Worm (Caenorhabditis elegans) whole organism, L1 larva: ENCODE results near the gene lips-5.

Source experiments
- C16A3.4 ChIP-seq: fragments of 150-350 bp; optimal IDR thresholded peaks from 2 replicates; lab custom pipeline; 2014; ENCODE audit warnings: missing biosample characterization, missing genetic modification characterization
- C34B4.2 ChIP-seq: sonication (generic microtip); optimal IDR thresholded peaks from 2 replicates; lab custom pipeline; 2017; ENCODE audit warnings: mild to moderate bottlenecking, missing genetic modification characterization, missing compliant biosample characterization
- aha-1 ChIP-seq: fragments of 150-350 bp; optimal IDR thresholded peaks from 2 replicates; lab custom pipeline; 2014; ENCODE audit warnings: missing biosample characterization, missing genetic modification characterization
- aly-2 ChIP-seq: fragments of 150-350 bp; optimal IDR thresholded peaks from 2 replicates; lab custom pipeline; 2014; ENCODE audit warnings: missing biosample characterization, missing genetic modification characterization
- blmp-1 ChIP-seq: fragments of 150-350 bp; optimal IDR thresholded peaks from 2 replicates; lab custom pipeline; 2014; ENCODE audit warnings: missing biosample characterization, missing genetic modification characterization
- ceh-63 ChIP-seq: fragments of 200-800 bp; sonication (Bioruptor generic); optimal IDR thresholded peaks from 2 replicates; lab custom pipeline; 2018; ENCODE audit warnings: mild to moderate bottlenecking, missing genetic modification characterization, missing compliant biosample characterization
- ceh-90 ChIP-seq: sonication (generic microtip); optimal IDR thresholded peaks from 2 replicates; lab custom pipeline; 2016; ENCODE audit warnings: missing genetic modification characterization, missing compliant biosample characterization
- efl-3 ChIP-seq: fragments of 200-800 bp; sonication (Bioruptor generic); optimal IDR thresholded peaks from 2 replicates; lab custom pipeline; 2018; ENCODE audit warnings: mild to moderate bottlenecking, missing genetic modification characterization, missing compliant biosample characterization
- egl-13 ChIP-seq: sonication (generic microtip); optimal IDR thresholded peaks from 2 replicates; lab custom pipeline; 2016; ENCODE audit warnings: missing genotype, missing genetic modification reagents, missing genetic modification characterization, missing compliant biosample characterization
- egl-27 ChIP-seq, 2 experiments: fragments of 150-350 bp in 1 of 2; sonication (generic microtip); optimal IDR thresholded peaks; 3 replicates each; lab custom pipeline; 2017 to 2018; ENCODE audit warnings: missing biosample characterization in 2 of 2, missing genetic modification characterization in 2 of 2, missing genetic modification reagents in 2 of 2
- elt-2 ChIP-seq: sonication (generic microtip); optimal IDR thresholded peaks from 2 replicates; lab custom pipeline; 2016; ENCODE audit warnings: missing genetic modification characterization, mild to moderate bottlenecking, inconsistent platforms, missing compliant biosample characterization, missing genetic modification reagents
- elt-3 ChIP-seq, 6 experiments: fragments of 150-350 bp in 1 of 6; sonication (generic microtip); optimal IDR thresholded peaks; 2 replicates each; lab custom pipeline; 2017 to 2018; ENCODE audit warnings: missing biosample characterization in 6 of 6, missing genetic modification characterization in 6 of 6, inconsistent platforms in 1 of 6
- ets-5 ChIP-seq: fragments of 200-800 bp; sonication (Bioruptor generic); IDR thresholded peaks from 2 replicates; pipeline ENCODE4 v1.3.6; 2022; ENCODE audit warnings: missing genetic modification characterization, missing compliant biosample characterization
- fkh-10 ChIP-seq: sonication (generic microtip); optimal IDR thresholded peaks from 2 replicates; lab custom pipeline; 2017; ENCODE audit warnings: missing biosample characterization, missing genetic modification reagents, missing genetic modification characterization
- grh-1 ChIP-seq: fragments of 200-800 bp; sonication (Bioruptor generic); IDR thresholded peaks from 2 replicates; pipeline ENCODE4 v1.3.6; 2022; ENCODE audit warnings: missing genetic modification reagents, missing genetic modification characterization, missing compliant biosample characterization
- hlh-17 ChIP-seq: fragments of 200-800 bp; sonication (Bioruptor generic); optimal IDR thresholded peaks from 2 replicates; lab custom pipeline; 2018; ENCODE audit warnings: missing genetic modification characterization, mild to moderate bottlenecking, missing compliant biosample characterization, moderate library complexity, borderline replicate concordance
- hlh-4 ChIP-seq: sonication (generic microtip); optimal IDR thresholded peaks from 2 replicates; lab custom pipeline; 2016; ENCODE audit warnings: mild to moderate bottlenecking, missing genetic modification characterization, missing compliant biosample characterization
- hpl-2 ChIP-seq: fragments of 150-350 bp; optimal IDR thresholded peaks from 2 replicates; lab custom pipeline; 2014; ENCODE audit warnings: missing biosample characterization, missing genetic modification reagents, missing genetic modification characterization
- irx-1 ChIP-seq: sonication (generic microtip); optimal IDR thresholded peaks from 2 replicates; lab custom pipeline; 2016; ENCODE audit warnings: missing genetic modification characterization, missing compliant biosample characterization
- jun-1 ChIP-seq: fragments of 150-350 bp; optimal IDR thresholded peaks from 2 replicates; lab custom pipeline; 2014; ENCODE audit warnings: missing biosample characterization, missing genetic modification reagents, missing genetic modification characterization
- lin-13 ChIP-seq: fragments of 150-350 bp; optimal IDR thresholded peaks from 2 replicates; lab custom pipeline; 2014; ENCODE audit warnings: missing biosample characterization, missing genetic modification reagents, missing genetic modification characterization
- lin-14 ChIP-seq: fragments of 200-800 bp; sonication (Bioruptor generic); optimal IDR thresholded peaks from 2 replicates; lab custom pipeline; 2018; ENCODE audit warnings: mild to moderate bottlenecking, missing genetic modification characterization, moderate library complexity, missing compliant biosample characterization
- lin-15B ChIP-seq: fragments of 150-350 bp; sonication (generic microtip); optimal IDR thresholded peaks from 3 replicates; lab custom pipeline; 2014; ENCODE audit warnings: missing biosample characterization, missing genetic modification characterization
- lin-39 ChIP-seq: fragments of 150-350 bp; optimal IDR thresholded peaks from 2 replicates; lab custom pipeline; 2014; ENCODE audit warnings: missing biosample characterization, missing genetic modification reagents, missing genetic modification characterization
- lsy-2 ChIP-seq, 2 experiments: fragments of 150-350 bp; optimal IDR thresholded peaks; 2 replicates each; lab custom pipeline; 2014; ENCODE audit warnings: missing biosample characterization in 2 of 2, missing genetic modification characterization in 2 of 2
- mab-9 ChIP-seq: fragments of 200-800 bp; sonication (Bioruptor generic); IDR thresholded peaks from 2 replicates; pipeline ENCODE4 v1.3.6; 2022; ENCODE audit warnings: missing genetic modification reagents, missing genetic modification characterization, missing compliant biosample characterization
- mdl-1 ChIP-seq, 2 experiments: fragments of 150-350 bp; optimal IDR thresholded peaks; 2 replicates each; lab custom pipeline; 2014 to 2017; ENCODE audit warnings: missing biosample characterization in 2 of 2, missing genetic modification characterization in 2 of 2, inconsistent platforms in 1 of 2
- mef-2 ChIP-seq: fragments of 150-350 bp; optimal IDR thresholded peaks from 2 replicates; lab custom pipeline; 2014; ENCODE audit warnings: missing biosample characterization, missing genetic modification characterization
- nhr-11 ChIP-seq: fragments of 150-350 bp; optimal IDR thresholded peaks from 2 replicates; lab custom pipeline; 2014; ENCODE audit warnings: missing biosample characterization, missing genetic modification characterization
- nhr-19 ChIP-seq: fragments of 200-800 bp; sonication (Bioruptor generic); conservative IDR thresholded peaks from 2 replicates; pipeline ENCODE4 v1.3.6; 2022; ENCODE audit warnings: missing genetic modification characterization, missing compliant biosample characterization
- nhr-20 ChIP-seq: sonication (generic microtip); optimal IDR thresholded peaks from 2 replicates; lab custom pipeline; 2016; ENCODE audit warnings: mild to moderate bottlenecking, missing genetic modification characterization, missing compliant biosample characterization
- nhr-237 ChIP-seq: fragments of 150-350 bp; optimal IDR thresholded peaks from 2 replicates; lab custom pipeline; 2014; ENCODE audit warnings: missing biosample characterization, missing genetic modification characterization
- nhr-47 ChIP-seq: sonication (generic microtip); optimal IDR thresholded peaks from 2 replicates; lab custom pipeline; 2016; ENCODE audit warnings: mild to moderate bottlenecking, missing genetic modification characterization, moderate library complexity, missing compliant biosample characterization
- nhr-76 ChIP-seq: sonication (generic microtip); optimal IDR thresholded peaks from 2 replicates; lab custom pipeline; 2017; ENCODE audit warnings: missing biosample characterization, missing genetic modification characterization
- nhr-84 ChIP-seq: sonication (generic microtip); optimal IDR thresholded peaks from 2 replicates; lab custom pipeline; 2017; ENCODE audit warnings: missing biosample characterization, missing genetic modification characterization
- nhr-85 ChIP-seq: sonication (generic microtip); peaks from one replicate; lab custom pipeline; 2016; ENCODE audit warnings: missing genetic modification characterization, inconsistent platforms, missing compliant biosample characterization
- nhr-90 ChIP-seq: sonication (generic microtip); optimal IDR thresholded peaks from 2 replicates; lab custom pipeline; 2016; ENCODE audit warnings: mild to moderate bottlenecking, missing genetic modification characterization, missing compliant biosample characterization; ENCODE audit not compliant: poor library complexity
- pag-3 ChIP-seq: sonication (generic microtip); optimal IDR thresholded peaks from 2 replicates; lab custom pipeline; 2017; ENCODE audit warnings: missing genetic modification characterization, mild to moderate bottlenecking, missing compliant biosample characterization, antibody characterized with exemption, borderline replicate concordance; ENCODE audit not compliant: insufficient read depth
- pax-3 ChIP-seq: fragments of 200-800 bp; sonication (Bioruptor generic); optimal IDR thresholded peaks from 2 replicates; lab custom pipeline; 2018; ENCODE audit warnings: mild to moderate bottlenecking, missing genetic modification characterization, moderate library complexity, missing compliant biosample characterization
- rnt-1 ChIP-seq: sonication (generic microtip); optimal IDR thresholded peaks from 2 replicates; lab custom pipeline; 2016; ENCODE audit warnings: mild to moderate bottlenecking, missing genetic modification characterization, moderate library complexity, missing compliant biosample characterization
- skn-1 ChIP-seq: fragments of 150-350 bp; optimal IDR thresholded peaks from 2 replicates; lab custom pipeline; 2014; ENCODE audit warnings: missing biosample characterization, missing genetic modification characterization
- snpc-4 ChIP-seq: fragments of 150-350 bp; optimal IDR thresholded peaks from 2 replicates; lab custom pipeline; 2014; ENCODE audit warnings: missing biosample characterization, missing genetic modification characterization
- sox-4 ChIP-seq: sonication (generic microtip); optimal IDR thresholded peaks from 2 replicates; lab custom pipeline; 2016; ENCODE audit warnings: missing genetic modification characterization, missing compliant biosample characterization
- swsn-7 ChIP-seq: sonication (generic microtip); optimal IDR thresholded peaks from 2 replicates; lab custom pipeline; 2016; ENCODE audit warnings: missing genetic modification characterization, missing compliant biosample characterization
- unc-98 ChIP-seq: fragments of 200-800 bp; sonication (Bioruptor generic); IDR thresholded peaks from 2 replicates; pipeline ENCODE4 v1.3.6; 2022; ENCODE audit warnings: missing genetic modification characterization, missing compliant biosample characterization
- vab-15 ChIP-seq: sonication (generic microtip); optimal IDR thresholded peaks from 2 replicates; lab custom pipeline; 2017; ENCODE audit warnings: missing genotype, mild to moderate bottlenecking, missing genetic modification characterization, missing compliant biosample characterization
- zip-4 ChIP-seq: fragments of 200-800 bp; sonication (Bioruptor generic); optimal IDR thresholded peaks from 2 replicates; lab custom pipeline; 2018; ENCODE audit warnings: mild to moderate bottlenecking, missing genetic modification characterization, moderate library complexity, missing compliant biosample characterization

The lips-5 gene

ce11 chrIV:11809708-11810114 lies 36.2 kb upstream of the lips-5 start (continued):
- TF ChIP-seq C16A3.4 (tag; lab: Kevin White, UChicago), result peak; percentile 60
- TF ChIP-seq zip-4, result no peak
- TF ChIP-seq elt-2, result no peak
- TF ChIP-seq lin-13 (GFP tag; lab: Kevin White, UChicago), result no peak
- TF ChIP-seq hpl-2, result no peak
- TF ChIP-seq nhr-85 (tag; lab: Kevin White, UChicago), result peak; percentile 82
- TF ChIP-seq lsy-2 (tag; optimal IDR thresholded peaks at IDR 0.05; lab: Kevin White, UChicago), result peak; percentile 77 to 87
- no peak for TF ChIP-seq nhr-237 (tag; lab: Kevin White, UChicago)
- TF ChIP-seq ets-5 (GFP tag; lab: Robert Waterston, UW), result no peak
- no peak for TF ChIP-seq vab-15 (tag; lab: Kevin White, UChicago)
- peak; percentile 42 for TF ChIP-seq jun-1 (tag; lab: Kevin White, UChicago)
- TF ChIP-seq egl-13 (tag; lab: Kevin White, UChicago), result peak; percentile 46
- TF ChIP-seq rnt-1, result peak; percentile 39
- peak; percentile 65 for TF ChIP-seq nhr-19
- peak; percentile 73 for TF ChIP-seq nhr-20
- peak; percentile 21 for TF ChIP-seq lin-39 (tag; lab: Kevin White, UChicago)
- no peak for TF ChIP-seq efl-3
- peak; percentile 28 for TF ChIP-seq skn-1 (tag; lab: Kevin White, UChicago)
- peak; percentile 82 for TF ChIP-seq swsn-7 (tag; lab: Kevin White, UChicago)
- no peak for TF ChIP-seq nhr-76 (tag; lab: Kevin White, UChicago)
- peak; percentile 78 for TF ChIP-seq nhr-47 (tag; lab: Kevin White, UChicago)
- peak in 2 of 6 experiments; percentile 10 to 37 for TF ChIP-seq elt-3 (tag; optimal IDR thresholded peaks at IDR 0.05; lab: Kevin White, UChicago)
- no peak for TF ChIP-seq grh-1 (GFP tag; lab: Robert Waterston, UW)

DNA sequence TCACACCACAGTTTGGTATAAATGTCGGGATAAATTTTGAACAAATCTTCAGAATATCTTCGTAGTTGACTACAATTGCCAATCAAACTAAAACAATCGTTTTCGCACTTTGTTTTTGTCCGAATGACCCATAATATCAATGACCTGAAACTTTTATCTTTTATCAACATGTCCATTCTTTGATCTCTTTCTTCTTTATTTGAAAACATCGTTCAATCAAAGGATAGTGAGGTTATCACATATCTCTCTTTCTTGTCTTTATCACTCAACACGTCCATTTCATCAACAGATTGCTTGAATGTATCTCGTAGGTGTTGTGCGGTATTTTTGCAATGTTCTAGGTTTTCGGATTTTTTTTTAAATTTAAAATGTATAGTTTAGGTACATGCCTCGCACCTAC lies 35.5 kb upstream of the lips-5 start:
- TF ChIP-seq hlh-17, result no peak
- TF ChIP-seq nhr-20, result peak; percentile 49
- no peak for TF ChIP-seq unc-98 (GFP tag; lab: Robert Waterston, UW)
- no peak for TF ChIP-seq irx-1 (tag; lab: Kevin White, UChicago)
- peak in 1 of 2 experiments; percentile 23 for TF ChIP-seq lsy-2 (tag; optimal IDR thresholded peaks at IDR 0.05; lab: Kevin White, UChicago)
- no peak for TF ChIP-seq ceh-63
- no peak for TF ChIP-seq nhr-90 (tag; lab: Kevin White, UChicago)
- no peak for TF ChIP-seq C34B4.2 (tag; lab: Kevin White, UChicago)
- TF ChIP-seq blmp-1 (tag; lab: Kevin White, UChicago), result peak; percentile 69
- TF ChIP-seq egl-27 (tag; optimal IDR thresholded peaks at IDR 0.05; lab: Kevin White, UChicago), result no peak
- peak in 5 of 6 experiments; percentile 27 to 66 (median 53) for TF ChIP-seq elt-3 (tag; optimal IDR thresholded peaks at IDR 0.05; lab: Kevin White, UChicago)
- no peak for TF ChIP-seq snpc-4
- no peak for TF ChIP-seq ceh-90 (tag; lab: Kevin White, UChicago)
- TF ChIP-seq nhr-85 (tag; lab: Kevin White, UChicago), result peak; percentile 62
- TF ChIP-seq lin-14 (GFP tag; lab: Kevin White, UChicago), result peak; percentile 7
- TF ChIP-seq aly-2 (tag; lab: Kevin White, UChicago), result no peak
- TF ChIP-seq lin-15B (tag; lab: Kevin White, UChicago), result no peak
- no peak for TF ChIP-seq aha-1
- TF ChIP-seq nhr-84 (tag; lab: Kevin White, UChicago), result no peak
- TF ChIP-seq mab-9 (GFP tag; lab: Robert Waterston, UW), result no peak
- no peak for TF ChIP-seq pag-3 (tag; lab: Kevin White, UChicago)

DNA sequence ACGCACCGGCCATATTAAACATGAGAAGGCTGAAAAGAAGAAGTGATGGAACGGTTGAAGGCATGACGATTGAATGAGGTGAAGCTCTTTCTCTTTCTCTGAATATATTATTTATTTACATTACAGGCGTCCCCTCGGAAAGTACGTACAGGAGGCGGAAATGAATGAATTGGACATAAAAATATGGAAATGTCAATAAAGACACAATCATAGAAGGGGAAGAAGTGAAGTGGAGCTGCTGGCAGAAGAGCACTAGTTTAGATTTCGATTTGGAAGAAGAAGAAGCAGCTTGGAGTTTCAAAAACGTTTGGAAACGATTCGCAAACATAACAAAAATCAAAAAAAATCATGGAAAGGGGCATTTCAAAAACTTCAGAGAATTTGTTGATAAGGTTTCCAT lies 30.5 kb upstream of the lips-5 start, which contains the start of gene H01G02.1:
Gene H01G02.1 (minus strand): TSS at position 101 of the 400 bp plus-strand sequence.
- TF ChIP-seq mdl-1 (tag; optimal IDR thresholded peaks at IDR 0.05; lab: Kevin White, UChicago) (no peak), aha-1 (no peak), fkh-10 (GFP tag; lab: Kevin White, UChicago) (no peak), blmp-1 (tag; lab: Kevin White, UChicago) (no peak), mef-2 (tag; lab: Kevin White, UChicago) (no peak), mab-9 (GFP tag; lab: Robert Waterston, UW) (no peak), hlh-4 (tag; lab: Kevin White, UChicago) (no peak), snpc-4 (no peak), lin-39 (tag; lab: Kevin White, UChicago) (no peak), nhr-11 (tag; lab: Kevin White, UChicago) (no peak), sox-4 (no peak), pax-3 (tag; lab: Kevin White, UChicago) (no peak)
